Worm (Caenorhabditis elegans): Measurements from ENCODE around the gene T25B9.8.

The T25B9.8 gene

ce11 chrIV:10718075-10718474 lies 49.9 kb downstream of the T25B9.8 start:
- TF ChIP-seq hlh-30 (tag; optimal IDR thresholded peaks at IDR 0.05; ENCODE audit: insufficient read depth) (peak; percentile 38), ceh-30 (tag; optimal IDR thresholded peaks at IDR 0.05) (no peak), ceh-19 (GFP tag; optimal IDR thresholded peaks at IDR 0.05) (no peak)
